Fruit fly (Drosophila melanogaster) whole organism, wandering third instar larva: Measurements from ENCODE around the gene grsm.

Source experiments
- Abd-B ChIP-seq: fragments of >200 bp; optimal IDR thresholded peaks from 2 replicates; lab custom pipeline; 2017; ENCODE audit warnings: missing biosample characterization, missing genetic modification characterization
- CG32264 ChIP-seq: fragments of 200-800 bp; sonication (Bioruptor generic); optimal IDR thresholded peaks from 2 replicates; lab custom pipeline; 2016; ENCODE audit warnings: missing biosample characterization, missing genetic modification characterization
- CG9705 ChIP-seq: fragments of 200-800 bp; sonication (Bioruptor generic); optimal IDR thresholded peaks from 2 replicates; lab custom pipeline; 2018; ENCODE audit warnings: missing biosample characterization, mild to moderate bottlenecking, missing genetic modification characterization
- CrebA ChIP-seq: fragments of 200-800 bp; sonication (Bioruptor generic); optimal IDR thresholded peaks from 2 replicates; lab custom pipeline; 2016; ENCODE audit warnings: missing biosample characterization, mild to moderate bottlenecking, missing genetic modification characterization, borderline replicate concordance
- Dfd ChIP-seq: fragments of >200 bp; optimal IDR thresholded peaks from 2 replicates; lab custom pipeline; 2017; ENCODE audit warnings: missing biosample characterization, missing genetic modification characterization
- Dif ChIP-seq: fragments of 200-275, 200-300 bp; sonication (Bioruptor generic); optimal IDR thresholded peaks from 2 replicates; lab custom pipeline; 2018; ENCODE audit warnings: missing biosample characterization, missing genetic modification characterization; ENCODE audit not compliant: partially characterized antibody
- GATAd ChIP-seq: sonication (Bioruptor generic); optimal IDR thresholded peaks from 2 replicates; lab custom pipeline; 2016; ENCODE audit warnings: missing biosample characterization, missing genetic modification characterization
- HLH106 ChIP-seq: fragments of 200-800 bp; optimal IDR thresholded peaks from 3 replicates; lab custom pipeline; 2019; ENCODE audit warnings: missing biosample characterization, mild to moderate bottlenecking, missing genetic modification characterization, moderate library complexity
- Hnf4 ChIP-seq: fragments of 200-800 bp; sonication (Bioruptor generic); optimal IDR thresholded peaks from 2 replicates; lab custom pipeline; 2016; ENCODE audit warnings: missing biosample characterization, mild to moderate bottlenecking, missing genetic modification characterization
- Hr78 ChIP-seq: fragments of >200 bp; optimal IDR thresholded peaks from 2 replicates; lab custom pipeline; 2017; ENCODE audit warnings: missing biosample characterization, missing genetic modification characterization
- Hr83 ChIP-seq: fragments of 200-300 bp; sonication (Bioruptor generic); optimal IDR thresholded peaks from 2 replicates; lab custom pipeline; 2016; ENCODE audit warnings: missing biosample characterization, mild to moderate bottlenecking, missing genetic modification characterization, moderate library complexity; ENCODE audit not compliant: poor library complexity, severe bottlenecking
- Jra ChIP-seq: sonication (Bioruptor generic); optimal IDR thresholded peaks from 2 replicates; lab custom pipeline; 2016; ENCODE audit warnings: missing biosample characterization, missing genetic modification characterization
- Mio ChIP-seq: sonication (Bioruptor generic); optimal IDR thresholded peaks from 2 replicates; lab custom pipeline; 2016; ENCODE audit warnings: missing biosample characterization, missing genetic modification characterization
- Myc ChIP-seq: fragments of >200 bp; optimal IDR thresholded peaks from 2 replicates; lab custom pipeline; 2017
- N ChIP-seq: fragments of >200 bp; optimal IDR thresholded peaks from 2 replicates; lab custom pipeline; 2018; ENCODE audit warnings: missing biosample characterization, missing external identifiers, missing genetic modification characterization
- OdsH ChIP-seq: fragments of 200-800 bp; sonication (Bioruptor generic); optimal IDR thresholded peaks from 2 replicates; lab custom pipeline; 2016; ENCODE audit warnings: missing biosample characterization, mild to moderate bottlenecking, missing genetic modification characterization
- Rel ChIP-seq, 2 experiments: fragments of 200-800 bp; sonication (Bioruptor generic) in 1 of 2; optimal IDR thresholded peaks; 2 replicates in 1 of 2; 3 replicates in 1 of 2; lab custom pipeline; 2016 to 2019; ENCODE audit warnings: mild to moderate bottlenecking in 2 of 2, missing biosample characterization in 2 of 2, missing genetic modification characterization in 2 of 2, moderate library complexity in 1 of 2
- Sp1 ChIP-seq: fragments of 200-800 bp; sonication (Bioruptor generic); optimal IDR thresholded peaks from 3 replicates; lab custom pipeline; 2019; ENCODE audit warnings: missing biosample characterization, mild to moderate bottlenecking, missing genetic modification characterization, moderate library complexity
- Vsx2 ChIP-seq: fragments of 200-300, 225-300 bp; sonication (Bioruptor generic); optimal IDR thresholded peaks from 2 replicates; lab custom pipeline; 2018; ENCODE audit warnings: missing biosample characterization, missing genetic modification characterization; ENCODE audit not compliant: partially characterized antibody
- br ChIP-seq: fragments of 200-800 bp; sonication (Bioruptor generic); optimal IDR thresholded peaks from 2 replicates; lab custom pipeline; 2016; ENCODE audit warnings: missing biosample characterization, missing genetic modification characterization
- brk ChIP-seq: fragments of 200-800 bp; sonication (Bioruptor generic); optimal IDR thresholded peaks from 2 replicates; lab custom pipeline; 2016; ENCODE audit warnings: missing biosample characterization, mild to moderate bottlenecking, missing genetic modification characterization
- dl ChIP-seq, 2 experiments: fragments of 175-275, 200-275 bp in 1 of 2; fragments of 200-275 bp in 1 of 2; sonication (Bioruptor generic); optimal IDR thresholded peaks; lab custom pipeline; 2018; ENCODE audit warnings: mild to moderate bottlenecking in 2 of 2, missing biosample characterization in 2 of 2, missing genetic modification characterization in 2 of 2, moderate library complexity in 2 of 2; ENCODE audit not compliant: partially characterized antibody in 2 of 2, insufficient read depth in 1 of 2
- dmrt93B ChIP-seq: fragments of 200-800 bp; sonication (Bioruptor generic); optimal IDR thresholded peaks from 2 replicates; lab custom pipeline; 2018; ENCODE audit warnings: missing biosample characterization, mild to moderate bottlenecking, missing genetic modification characterization
- dsf ChIP-seq: sonication (Bioruptor generic); optimal IDR thresholded peaks from 2 replicates; lab custom pipeline; 2016; ENCODE audit warnings: missing biosample characterization, missing genetic modification characterization, borderline replicate concordance
- ey ChIP-seq: fragments of 200-800 bp; sonication (Bioruptor generic); optimal IDR thresholded peaks from 2 replicates; lab custom pipeline; 2016; ENCODE audit warnings: missing biosample characterization, missing genetic modification characterization
- foxo ChIP-seq, 2 experiments: fragments of 200-800 bp; sonication (Bioruptor generic); optimal IDR thresholded peaks; 2 replicates in 1 of 2; 3 replicates in 1 of 2; lab custom pipeline; 2016 to 2017; ENCODE audit warnings: missing biosample characterization in 2 of 2, missing genetic modification characterization in 2 of 2
- fru ChIP-seq: fragments of 200-800 bp; sonication (Bioruptor generic); optimal IDR thresholded peaks from 3 replicates; lab custom pipeline; 2016; ENCODE audit warnings: missing biosample characterization, mild to moderate bottlenecking, missing genetic modification characterization
- h ChIP-seq: fragments of 200-800 bp; sonication (Bioruptor generic); optimal IDR thresholded peaks from 3 replicates; lab custom pipeline; 2016; ENCODE audit warnings: missing biosample characterization, mild to moderate bottlenecking, missing genetic modification characterization
- jim ChIP-seq: fragments of 175-275, 200-325 bp; sonication (Bioruptor generic); optimal IDR thresholded peaks from 2 replicates; lab custom pipeline; 2016; ENCODE audit warnings: missing biosample characterization, mild to moderate bottlenecking, missing genetic modification characterization
- lola ChIP-seq: fragments of >200 bp; optimal IDR thresholded peaks from 2 replicates; lab custom pipeline; 2017; ENCODE audit warnings: missing biosample characterization, missing genetic modification characterization
- pan ChIP-seq: fragments of >200 bp; optimal IDR thresholded peaks from 2 replicates; lab custom pipeline; 2017
- psq ChIP-seq: fragments of 200-800 bp; sonication (Bioruptor generic); optimal IDR thresholded peaks from 3 replicates; lab custom pipeline; 2017; ENCODE audit warnings: missing biosample characterization, mild to moderate bottlenecking, missing genetic modification characterization, moderate library complexity
- rgr ChIP-seq: fragments of 200-800 bp; sonication (Bioruptor generic); optimal IDR thresholded peaks from 3 replicates; lab custom pipeline; 2016; ENCODE audit warnings: missing biosample characterization, mild to moderate bottlenecking, missing genetic modification characterization
- sage ChIP-seq: fragments of 200-800 bp; sonication (Bioruptor generic); optimal IDR thresholded peaks from 2 replicates; lab custom pipeline; 2016; ENCODE audit warnings: missing biosample characterization, mild to moderate bottlenecking, missing genetic modification characterization
- sv ChIP-seq: fragments of 200-800 bp; sonication (Bioruptor generic); optimal IDR thresholded peaks from 3 replicates; lab custom pipeline; 2016; ENCODE audit warnings: missing biosample characterization, missing genetic modification characterization
- tai ChIP-seq: sonication (Bioruptor generic); optimal IDR thresholded peaks from 2 replicates; lab custom pipeline; 2016; ENCODE audit warnings: missing biosample characterization, missing genetic modification characterization
- usp ChIP-seq: fragments of >200 bp; optimal IDR thresholded peaks from 2 replicates; lab custom pipeline; 2017; ENCODE audit warnings: missing biosample characterization, missing genetic modification characterization
- woc ChIP-seq: sonication (Bioruptor generic); optimal IDR thresholded peaks from 2 replicates; lab custom pipeline; 2016; ENCODE audit warnings: missing biosample characterization, mild to moderate bottlenecking, missing genetic modification characterization

grsm gene

dm6 chr3R:12957388-12957787, 10.1 kb downstream of the grsm start:
- TF ChIP-seq Hnf4 (GFP tag; lab: Kevin White, UChicago) (no peak), sv (no peak), HLH106 (tag; lab: Kevin White, UChicago) (peak; percentile 44), CG32264 (GFP tag; lab: Kevin White, UChicago) (no peak), Dif (GFP tag; lab: Kevin White, UChicago) (no peak), N (no peak), pan (lab: Kevin White, UChicago) (no peak), Rel (GFP tag; optimal IDR thresholded peaks at IDR 0.05; lab: Kevin White, UChicago) (no peak), Rel (tag; optimal IDR thresholded peaks at IDR 0.05; lab: Kevin White, UChicago) (no peak), OdsH (no peak), psq (GFP tag; lab: Kevin White, UChicago) (no peak), dmrt93B (GFP tag; lab: Kevin White, UChicago) (no peak), Dfd (GFP tag; lab: Kevin White, UChicago) (no peak), GATAd (GFP tag; lab: Kevin White, UChicago) (no peak), sage (GFP tag; lab: Kevin White, UChicago) (no peak), Jra (no peak), Myc (lab: Kevin White, UChicago) (no peak), fru (GFP tag; lab: Kevin White, UChicago) (peak; percentile 16), jim (GFP tag; lab: Kevin White, UChicago) (no peak), Hr83 (GFP tag; lab: Kevin White, UChicago) (no peak), usp (GFP tag; lab: Kevin White, UChicago) (no peak), Hr78 (GFP tag; lab: Kevin White, UChicago) (no peak), CG9705 (GFP tag; lab: Kevin White, UChicago) (no peak), tai (GFP tag; lab: Kevin White, UChicago) (no peak), br (GFP tag; lab: Kevin White, UChicago) (no peak), Sp1 (no peak), rgr (GFP tag; lab: Kevin White, UChicago) (peak; percentile 6), brk (GFP tag; lab: Kevin White, UChicago) (no peak), dsf (GFP tag; lab: Kevin White, UChicago) (no peak), dl (GFP tag; optimal IDR thresholded peaks at IDR 0.05; lab: Kevin White, UChicago; ENCODE audit: insufficient read depth in 1 of 2, partially characterized antibody in 2 of 2) (no peak), ey (GFP tag; lab: Kevin White, UChicago) (peak; percentile 20), lola (no peak), Abd-B (no peak), woc (GFP tag; lab: Kevin White, UChicago) (no peak), foxo (GFP tag; optimal IDR thresholded peaks at IDR 0.05; lab: Kevin White, UChicago) (peak in 1 of 2 experiments; percentile 34), Vsx2 (no peak), Mio (no peak), CrebA (GFP tag; lab: Kevin White, UChicago) (no peak), h (GFP tag; lab: Kevin White, UChicago) (peak; percentile 21)
- TF ChIP-seq, all 38 proteins: peak for 6

dm6 chr3R:12915811-12916210, 51.7 kb downstream of the grsm start, which contains the start of gene beat-Vb:
TSS of gene beat-Vb (plus strand) at chr3R:12916056.
- TF ChIP-seq Mio = no peak
- TF ChIP-seq woc (GFP tag; lab: Kevin White, UChicago) = no peak
- TF ChIP-seq Sp1 = no peak
- no peak for TF ChIP-seq brk (GFP tag; lab: Kevin White, UChicago)
- TF ChIP-seq dl (GFP tag; optimal IDR thresholded peaks at IDR 0.05; lab: Kevin White, UChicago; ENCODE audit: insufficient read depth in 1 of 2, partially characterized antibody in 2 of 2) = no peak
- TF ChIP-seq Hr83 (GFP tag; lab: Kevin White, UChicago) = no peak
- no peak for TF ChIP-seq Jra
- TF ChIP-seq ey (GFP tag; lab: Kevin White, UChicago) = no peak
- no peak for TF ChIP-seq sage (GFP tag; lab: Kevin White, UChicago)
- no peak for TF ChIP-seq N
- TF ChIP-seq HLH106 (tag; lab: Kevin White, UChicago) = no peak
- TF ChIP-seq Hr78 (GFP tag; lab: Kevin White, UChicago) = no peak
- no peak for TF ChIP-seq dsf (GFP tag; lab: Kevin White, UChicago)
- TF ChIP-seq tai (GFP tag; lab: Kevin White, UChicago) = no peak
- TF ChIP-seq pan (lab: Kevin White, UChicago) = no peak
- no peak for TF ChIP-seq sv
- no peak for TF ChIP-seq br (GFP tag; lab: Kevin White, UChicago)
- no peak for TF ChIP-seq Abd-B
- no peak for TF ChIP-seq fru (GFP tag; lab: Kevin White, UChicago)
